Fruit fly (Drosophila melanogaster): ENCODE data around the gene CG9360.

dm6 chrX:11716731-11717326, 47.6 kb downstream of the CG9360 start, which contains the start of gene prtp:
- TF ChIP-seq fd59A (GFP tag; optimal IDR thresholded peaks at IDR 0.05) (no peak), CG10669 (GFP tag; optimal IDR thresholded peaks at IDR 0.05) (no peak), Eip93F (GFP tag; optimal IDR thresholded peaks at IDR 0.05) (peak; percentile 80), Gug (GFP tag; IDR thresholded peaks at IDR 0.05) (no peak), spab (GFP tag; optimal IDR thresholded peaks at IDR 0.05) (no peak), net (GFP tag; optimal IDR thresholded peaks at IDR 0.05) (no peak), salr (GFP tag; optimal IDR thresholded peaks at IDR 0.05) (no peak), CG6854 (GFP tag; optimal IDR thresholded peaks at IDR 0.05) (no peak)
